Worm (Caenorhabditis elegans) whole organism, early embryonic: ENCODE results near the gene cpr-9.
"Not testable (repeated sequence)": the region's sequence is repeated elsewhere in the genome, so short reads cannot be mapped to it uniquely, and the experiment has no call there.

ENCODE experiments used
- B0310.2 ChIP-seq: sonication (generic microtip); optimal IDR thresholded peaks from 2 replicates; lab custom pipeline; 2016; ENCODE audit warnings: mild to moderate bottlenecking, missing genetic modification characterization, missing compliant biosample characterization
- F13C5.2 ChIP-seq: sonication (generic microtip); optimal IDR thresholded peaks from 2 replicates; lab custom pipeline; 2017; ENCODE audit warnings: mild to moderate bottlenecking, missing genetic modification characterization, inconsistent platforms, missing compliant biosample characterization
- aly-1 ChIP-seq: sonication (generic microtip); optimal IDR thresholded peaks from 2 replicates; lab custom pipeline; 2016; ENCODE audit warnings: missing genetic modification characterization, missing compliant biosample characterization
- ama-1 ChIP-seq: fragments of 150-350 bp; optimal IDR thresholded peaks from 2 replicates; lab custom pipeline; 2014
- ceh-13 ChIP-seq: fragments of 200-800 bp; sonication (Bioruptor generic); optimal IDR thresholded peaks from 2 replicates; lab custom pipeline; 2018; ENCODE audit warnings: mild to moderate bottlenecking, missing genetic modification characterization, missing compliant biosample characterization
- ceh-36 ChIP-seq: sonication (generic microtip); optimal IDR thresholded peaks from 2 replicates; lab custom pipeline; 2016; ENCODE audit warnings: missing genetic modification characterization, inconsistent platforms, missing compliant biosample characterization
- ets-7 ChIP-seq: sonication (generic microtip); optimal IDR thresholded peaks from 2 replicates; lab custom pipeline; 2016; ENCODE audit warnings: missing genotype, missing genetic modification characterization, missing compliant biosample characterization
- flt-1 ChIP-seq: fragments of 200-800 bp; sonication (Bioruptor generic); IDR thresholded peaks from 2 replicates; pipeline ENCODE4 v1.3.6; 2022; ENCODE audit warnings: missing genetic modification characterization, missing compliant biosample characterization
- hmbx-1 ChIP-seq: sonication (generic microtip); optimal IDR thresholded peaks from 2 replicates; lab custom pipeline; 2016; ENCODE audit warnings: mild to moderate bottlenecking, missing genetic modification characterization, missing compliant biosample characterization
- hmg-4 ChIP-seq: fragments of 200-800 bp; sonication (Bioruptor generic); optimal IDR thresholded peaks from 2 replicates; lab custom pipeline; 2018; ENCODE audit warnings: mild to moderate bottlenecking, missing genetic modification characterization, missing compliant biosample characterization
- hnd-1 ChIP-seq: sonication (generic microtip); optimal IDR thresholded peaks from 2 replicates; lab custom pipeline; 2016; ENCODE audit warnings: missing genetic modification characterization, missing compliant biosample characterization
- pes-1 ChIP-seq: fragments of 200-800 bp; sonication (Bioruptor generic); IDR thresholded peaks from 2 replicates; pipeline ENCODE4 v1.3.6; 2022; ENCODE audit warnings: missing genetic modification reagents, missing genetic modification characterization, missing compliant biosample characterization
- scrt-1 ChIP-seq: fragments of 200-800 bp; sonication (Bioruptor generic); IDR thresholded peaks from 2 replicates; pipeline ENCODE4 v1.3.6; 2022; ENCODE audit warnings: missing genetic modification characterization, missing compliant biosample characterization
- sea-1 ChIP-seq: fragments of 200-800 bp; sonication (Bioruptor generic); conservative IDR thresholded peaks from 2 replicates; pipeline ENCODE4 v1.3.6; 2022; ENCODE audit warnings: missing genetic modification characterization, missing compliant biosample characterization
- tbx-11 ChIP-seq: fragments of 200-800 bp; sonication (Bioruptor generic); IDR thresholded peaks from 2 replicates; pipeline ENCODE4 v1.3.6; 2022; ENCODE audit warnings: missing genetic modification characterization, missing compliant biosample characterization
- tbx-37 ChIP-seq: fragments of 200-800 bp; sonication (Bioruptor generic); conservative IDR thresholded peaks from 2 replicates; pipeline ENCODE4 v1.3.6; 2022; ENCODE audit warnings: missing genetic modification reagents, missing genetic modification characterization, missing compliant biosample characterization
- tra-4 ChIP-seq: sonication (generic microtip); optimal IDR thresholded peaks from 2 replicates; lab custom pipeline; 2017; ENCODE audit warnings: missing genetic modification characterization, missing compliant biosample characterization

Gene cpr-9

DNA sequence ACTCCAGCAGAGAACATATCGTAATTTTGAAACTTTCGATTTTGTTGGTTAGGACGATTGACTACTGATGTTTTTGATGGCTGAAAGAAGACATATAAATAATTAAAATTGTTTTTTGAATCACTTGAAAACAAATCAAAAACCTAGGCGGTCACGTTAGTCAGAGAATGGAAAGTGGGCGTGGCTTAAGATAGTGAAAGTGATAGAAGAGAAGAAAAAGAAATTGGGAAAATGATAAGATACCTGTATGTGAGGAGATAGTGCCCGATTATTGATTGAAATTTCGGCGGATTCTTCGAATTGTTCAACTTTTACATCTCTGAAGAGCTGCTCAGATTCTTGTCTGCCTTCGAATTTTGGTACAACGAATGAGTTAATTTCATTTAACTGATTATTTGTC is 8.8 kb downstream of the cpr-9 start:
- TF ChIP-seq B0310.2 (tag; lab: Kevin White, UChicago) (no peak), scrt-1 (GFP tag; lab: Robert Waterston, UW) (no peak)

ce11 chrV:12013298-12013697 is 10.4 kb downstream of the cpr-9 start, which contains the start of gene add-2:
Gene add-2, minus strand, starts transcription at chrV:12013406.
- TF ChIP-seq ceh-13 (GFP tag; lab: Kevin White, UChicago) (no peak), ama-1 (no peak), ets-7 (tag; lab: Kevin White, UChicago) (no peak), aly-1 (tag; lab: Kevin White, UChicago) (no peak), tbx-37 (no peak), pes-1 (GFP tag; lab: Robert Waterston, UW) (no peak), hmg-4 (GFP tag; lab: Kevin White, UChicago) (no peak), tra-4 (tag; lab: Kevin White, UChicago) (no peak), tbx-11 (GFP tag; lab: Robert Waterston, UW) (no peak), flt-1 (GFP tag; lab: Robert Waterston, UW) (no peak), hnd-1 (tag; lab: Kevin White, UChicago) (no peak), hmbx-1 (tag; lab: Kevin White, UChicago) (no peak), ceh-36 (no peak), sea-1 (GFP tag; lab: Robert Waterston, UW) (no peak), F13C5.2 (no peak), scrt-1 (GFP tag; lab: Robert Waterston, UW) (no peak), B0310.2 (tag; lab: Kevin White, UChicago) (no peak)

ce11 chrV:12020026-12020425 is 17.2 kb downstream of the cpr-9 start, which contains the start of gene F10C2.3:
Gene F10C2.3, plus strand, starts transcription at chrV:12020326.
- TF ChIP-seq B0310.2 (tag; lab: Kevin White, UChicago); hmbx-1 (tag; lab: Kevin White, UChicago); tbx-11 (GFP tag; lab: Robert Waterston, UW): not testable (repeated sequence)

ce11 chrV:12020940-12021339 is 18.1 kb downstream of the cpr-9 start:
- TF ChIP-seq ceh-36 (no peak), tbx-11 (GFP tag; lab: Robert Waterston, UW) (no peak), flt-1 (GFP tag; lab: Robert Waterston, UW) (no peak), hmg-4 (GFP tag; lab: Kevin White, UChicago) (no peak), scrt-1 (GFP tag; lab: Robert Waterston, UW) (no peak), hnd-1 (tag; lab: Kevin White, UChicago) (no peak), tra-4 (tag; lab: Kevin White, UChicago) (no peak)

ce11 chrV:12024273-12024672 is 21.4 kb downstream of the cpr-9 start:
- TF ChIP-seq ceh-36 (no peak), scrt-1 (GFP tag; lab: Robert Waterston, UW) (peak; percentile 67; the same call in 1 of the 2 replicates), aly-1 (tag; lab: Kevin White, UChicago) (peak; percentile 62)

- TF ChIP-seq aly-1 (tag; lab: Kevin White, UChicago) (no peak), ceh-13 (GFP tag; lab: Kevin White, UChicago) (no peak), ama-1 (no peak)
Observed at ce11 chrV:12025683-12026082, 22.8 kb downstream of the cpr-9 start.

DNA sequence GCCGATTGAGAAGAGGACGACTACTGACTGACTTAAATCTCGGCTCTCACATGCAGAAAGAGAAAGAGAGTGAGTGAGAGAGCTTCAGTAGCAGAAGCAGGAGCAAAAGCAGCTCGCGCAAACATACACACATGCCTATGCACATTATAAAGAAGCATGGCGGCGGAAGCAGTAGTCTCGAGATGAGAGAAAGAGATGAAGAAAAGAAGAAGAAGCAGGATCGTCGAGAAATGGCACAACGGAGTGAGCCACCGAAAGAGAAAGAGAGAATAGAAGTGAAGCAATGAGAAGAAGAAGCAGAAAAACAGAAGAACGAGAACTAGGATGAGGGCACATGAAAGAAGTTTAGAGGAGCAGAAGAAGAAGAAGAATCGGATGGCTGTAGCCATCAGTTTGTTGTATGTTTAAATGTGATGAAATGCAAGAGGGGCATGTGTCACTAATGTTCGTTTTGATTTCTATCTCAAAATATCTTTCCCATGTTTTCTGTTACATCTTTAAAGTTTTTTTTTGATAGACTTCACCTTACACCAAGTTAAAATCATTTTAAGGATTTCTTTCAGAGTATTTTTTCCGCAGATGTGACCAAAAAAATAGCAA is 24.1 kb downstream of the cpr-9 start:
- TF ChIP-seq ceh-13 (GFP tag; lab: Kevin White, UChicago) (no peak), tbx-37 (no peak), tra-4 (tag; lab: Kevin White, UChicago) (no peak), hmbx-1 (tag; lab: Kevin White, UChicago) (no peak), ets-7 (tag; lab: Kevin White, UChicago) (no peak), F13C5.2 (no peak), scrt-1 (GFP tag; lab: Robert Waterston, UW) (no peak), flt-1 (GFP tag; lab: Robert Waterston, UW) (no peak), hnd-1 (tag; lab: Kevin White, UChicago) (no peak), B0310.2 (tag; lab: Kevin White, UChicago) (no peak), tbx-11 (GFP tag; lab: Robert Waterston, UW) (no peak), ceh-36 (no peak), sea-1 (GFP tag; lab: Robert Waterston, UW) (no peak), pes-1 (GFP tag; lab: Robert Waterston, UW) (no peak), aly-1 (tag; lab: Kevin White, UChicago) (no peak), hmg-4 (GFP tag; lab: Kevin White, UChicago) (no peak), ama-1 (no peak)

ce11 chrV:12028151-12028550 is 25.3 kb downstream of the cpr-9 start:
- TF ChIP-seq ama-1 = no peak
- TF ChIP-seq ceh-13 (GFP tag; lab: Kevin White, UChicago) = no peak
- no peak for TF ChIP-seq scrt-1 (GFP tag; lab: Robert Waterston, UW)
- TF ChIP-seq tbx-37 = no peak
- TF ChIP-seq aly-1 (tag; lab: Kevin White, UChicago) = no peak

ce11 chrV:12032060-12032459 is 29.2 kb downstream of the cpr-9 start, which contains the start of gene pkc-1:
Gene pkc-1, minus strand, starts transcription at chrV:12032160.
- TF ChIP-seq flt-1 (GFP tag; lab: Robert Waterston, UW) (no peak), B0310.2 (tag; lab: Kevin White, UChicago) (no peak), aly-1 (tag; lab: Kevin White, UChicago) (no peak), F13C5.2 (no peak), tbx-11 (GFP tag; lab: Robert Waterston, UW) (no peak)
